Fruit fly (Drosophila melanogaster): ENCODE data around the gene Atac1.
A peak's percentile ranks its signal among the peaks of the same experiment; 100 is the strongest.

The Atac1 gene

dm6 chr2L:6918517-6919202 is 41.5 kb downstream of the Atac1 start, which contains the start of gene nop5 (continued):
- TF ChIP-seq dysf (GFP tag; IDR thresholded peaks at IDR 0.05), result peak; percentile 64; the same call in 2 of the 3 replicates
- TF ChIP-seq HLH4C (GFP tag; IDR thresholded peaks at IDR 0.05; ENCODE audit: partially characterized antibody), result peak; percentile 28; the same call in 1 of the 3 replicates
- TF ChIP-seq gem (tag; optimal IDR thresholded peaks at IDR 0.05), result peak; percentile 85
- TF ChIP-seq phol (tag; optimal IDR thresholded peaks at IDR 0.05), result peak; percentile 69
- peak; percentile 47 for TF ChIP-seq exex (tag; optimal IDR thresholded peaks at IDR 0.05)
- TF ChIP-seq YL-1 (GFP tag; optimal IDR thresholded peaks at IDR 0.05), result peak; percentile 93
- peak; percentile 19 for TF ChIP-seq CG12299 (tag; optimal IDR thresholded peaks at IDR 0.05)
- TF ChIP-seq CG3847 (GFP tag; IDR thresholded peaks at IDR 0.05), result no peak
- TF ChIP-seq zf30C (GFP tag; optimal IDR thresholded peaks at IDR 0.05), result no peak
- peak; percentile 99 for TF ChIP-seq CG17186 (GFP tag; optimal IDR thresholded peaks at IDR 0.05)
- peak; percentile 71 for TF ChIP-seq Dek (tag; optimal IDR thresholded peaks at IDR 0.05)
- TF ChIP-seq lov (optimal IDR thresholded peaks at IDR 0.05), result no peak
- TF ChIP-seq lov (GFP tag; IDR thresholded peaks at IDR 0.05), result no peak
- TF ChIP-seq CG18619 (GFP tag; optimal IDR thresholded peaks at IDR 0.05), result peak; percentile 83
- TF ChIP-seq row (GFP tag; IDR thresholded peaks at IDR 0.05), result peak; percentile 95
- TF ChIP-seq Fer3 (tag; optimal IDR thresholded peaks at IDR 0.05), result peak; percentile 56
- TF ChIP-seq sens (GFP tag), result peak; percentile 5
- TF ChIP-seq MESR4 (GFP tag; optimal IDR thresholded peaks at IDR 0.05), result peak; percentile 90
- TF ChIP-seq CG33557 (GFP tag; optimal IDR thresholded peaks at IDR 0.05), result peak; percentile 74
- TF ChIP-seq salm (tag; optimal IDR thresholded peaks at IDR 0.05), result peak; percentile 13
- TF ChIP-seq run (tag; optimal IDR thresholded peaks at IDR 0.05), result no peak
- peak; percentile 85 for TF ChIP-seq CG12659 (GFP tag; optimal IDR thresholded peaks at IDR 0.05)
- TF ChIP-seq Chrac-16 (GFP tag; optimal IDR thresholded peaks at IDR 0.05), result peak; percentile 33
- no peak for TF ChIP-seq CG3838 (GFP tag; optimal IDR thresholded peaks at IDR 0.05)
- peak; percentile 92 for TF ChIP-seq CG17361 (GFP tag; IDR thresholded peaks at IDR 0.05)
- TF ChIP-seq CG30020 (tag; optimal IDR thresholded peaks at IDR 0.05), result peak; percentile 50
- TF ChIP-seq Xbp1 (GFP tag; optimal IDR thresholded peaks at IDR 0.05), result peak; percentile 60
- TF ChIP-seq bigmax (GFP tag; optimal IDR thresholded peaks at IDR 0.05), result peak; percentile 93
- TF ChIP-seq CG11723 (GFP tag; optimal IDR thresholded peaks at IDR 0.05), result no peak
- TF ChIP-seq CG2116 (GFP tag; optimal IDR thresholded peaks at IDR 0.05), result peak; percentile 33
- TF ChIP-seq CG9932 (GFP tag; IDR thresholded peaks at IDR 0.05), result peak; percentile 46; the same call in 1 of the 2 replicates
- peak; percentile 20 for TF ChIP-seq psq (GFP tag; optimal IDR thresholded peaks at IDR 0.05)
- peak; percentile 39 for TF ChIP-seq CG2875 (GFP tag; optimal IDR thresholded peaks at IDR 0.05)
- TF ChIP-seq kah (GFP tag; optimal IDR thresholded peaks at IDR 0.05), result peak; percentile 33
- peak; percentile 37 for TF ChIP-seq caup (GFP tag; optimal IDR thresholded peaks at IDR 0.05; ENCODE audit: severe bottlenecking)
- TF ChIP-seq CG14710 (tag; optimal IDR thresholded peaks at IDR 0.05), result peak; percentile 79

dm6 chr2L:6916345-6916744 is 43.8 kb downstream of the Atac1 start, which contains the start of gene CG32829:
Gene CG32829 (minus strand): TSS chr2L:6916445.
- no peak for TF ChIP-seq grn (GFP tag; optimal IDR thresholded peaks at IDR 0.05)
- no peak for TF ChIP-seq H2.0 (GFP tag; IDR thresholded peaks at IDR 0.05)
- 0 out of 3 replicates have a peak, but pooled peaks have one; percentile 12 for TF ChIP-seq zfh1 (GFP tag; IDR thresholded peaks at IDR 0.05)
- no peak for TF ChIP-seq CG7357 (GFP tag; IDR thresholded peaks at IDR 0.05)
